Worm (Caenorhabditis elegans) whole organism, mixed stage, embryonic: ENCODE measurements around the gene srw-86.
A peak's percentile ranks its signal among the peaks of the same experiment; 100 is the strongest.

Experiments
- M03D4.4 ChIP-seq: sonication (generic microtip); optimal IDR thresholded peaks from 2 replicates; lab custom pipeline; 2017; ENCODE audit warnings: mild to moderate bottlenecking, missing genetic modification characterization, missing compliant biosample characterization
- blmp-1 ChIP-seq: fragments of 150-350 bp; optimal IDR thresholded peaks from 2 replicates; lab custom pipeline; 2014; ENCODE audit warnings: missing biosample characterization, missing genetic modification characterization
- ceh-39 ChIP-seq: fragments of 150-350 bp; optimal IDR thresholded peaks from 2 replicates; lab custom pipeline; 2014; ENCODE audit warnings: missing biosample characterization, missing genetic modification characterization
- ceh-43 ChIP-seq: fragments of 200-800 bp; sonication (Bioruptor generic); optimal IDR thresholded peaks from 2 replicates; lab custom pipeline; 2018; ENCODE audit warnings: mild to moderate bottlenecking, missing genetic modification characterization, moderate library complexity, missing compliant biosample characterization
- ceh-83 ChIP-seq: fragments of 200-800 bp; sonication (Bioruptor generic); optimal IDR thresholded peaks from 2 replicates; lab custom pipeline; 2018; ENCODE audit warnings: mild to moderate bottlenecking, missing genetic modification characterization, missing compliant biosample characterization
- ces-1 ChIP-seq: fragments of 150-350 bp; optimal IDR thresholded peaks from 2 replicates; lab custom pipeline; 2014; ENCODE audit warnings: missing biosample characterization, missing genetic modification reagents, missing genetic modification characterization
- cnd-1 ChIP-seq: fragments of 200-800 bp; sonication (Bioruptor generic); optimal IDR thresholded peaks from 2 replicates; lab custom pipeline; 2018; ENCODE audit warnings: mild to moderate bottlenecking, missing genetic modification characterization, missing compliant biosample characterization
- drap-1 ChIP-seq: fragments of 200-800 bp; sonication (Bioruptor generic); optimal IDR thresholded peaks from 3 replicates; lab custom pipeline; 2018; ENCODE audit warnings: mild to moderate bottlenecking, missing genetic modification characterization, missing compliant biosample characterization
- elt-3 ChIP-seq: fragments of 150-350 bp; optimal IDR thresholded peaks from 2 replicates; lab custom pipeline; 2014; ENCODE audit warnings: missing biosample characterization, missing genetic modification characterization
- flh-1 ChIP-seq: fragments of 200-800 bp; sonication (Bioruptor generic); optimal IDR thresholded peaks from 2 replicates; lab custom pipeline; 2018; ENCODE audit warnings: mild to moderate bottlenecking, missing genetic modification characterization, moderate library complexity, missing compliant biosample characterization
- ham-2 ChIP-seq: fragments of 200-800 bp; sonication (Bioruptor generic); optimal IDR thresholded peaks from 2 replicates; lab custom pipeline; 2018; ENCODE audit warnings: mild to moderate bottlenecking, missing genetic modification characterization, missing compliant biosample characterization
- hlh-1 ChIP-seq: fragments of 150-350 bp; optimal IDR thresholded peaks from 2 replicates; lab custom pipeline; 2014; ENCODE audit warnings: missing biosample characterization, missing genetic modification reagents, missing genetic modification characterization
- lin-13 ChIP-seq: fragments of 150-350 bp; optimal IDR thresholded peaks from 2 replicates; lab custom pipeline; 2014; ENCODE audit warnings: missing biosample characterization, missing genetic modification characterization
- lin-32 ChIP-seq: fragments of 200-800 bp; sonication (Bioruptor generic); optimal IDR thresholded peaks from 2 replicates; lab custom pipeline; 2018; ENCODE audit warnings: mild to moderate bottlenecking, missing genetic modification characterization, missing compliant biosample characterization
- lsy-2 ChIP-seq: fragments of 150-350 bp; optimal IDR thresholded peaks from 2 replicates; lab custom pipeline; 2014; ENCODE audit warnings: missing biosample characterization, missing genetic modification characterization
- mab-5 ChIP-seq: fragments of 150-350 bp; optimal IDR thresholded peaks from 2 replicates; lab custom pipeline; 2014; ENCODE audit warnings: missing biosample characterization, missing genetic modification characterization
- mep-1 ChIP-seq: fragments of 150-350 bp; optimal IDR thresholded peaks from 2 replicates; lab custom pipeline; 2017; ENCODE audit warnings: missing biosample characterization, missing genetic modification reagents, missing genetic modification characterization, inconsistent platforms
- mls-2 ChIP-seq: sonication (generic microtip); optimal IDR thresholded peaks from 2 replicates; lab custom pipeline; 2016; ENCODE audit warnings: mild to moderate bottlenecking, missing genetic modification characterization, moderate library complexity, missing compliant biosample characterization
- nhr-12 ChIP-seq: fragments of 150-350 bp; optimal IDR thresholded peaks from 2 replicates; lab custom pipeline; 2014; ENCODE audit warnings: missing biosample characterization, missing genetic modification characterization
- nhr-2 ChIP-seq: fragments of 150-350 bp; optimal IDR thresholded peaks from 2 replicates; lab custom pipeline; 2014; ENCODE audit warnings: missing biosample characterization, missing genetic modification characterization
- nhr-237 ChIP-seq: fragments of 150-350 bp; optimal IDR thresholded peaks from 2 replicates; lab custom pipeline; 2014; ENCODE audit warnings: missing biosample characterization, missing genetic modification characterization
- nhr-28 ChIP-seq: fragments of 150-350 bp; optimal IDR thresholded peaks from 2 replicates; lab custom pipeline; 2014; ENCODE audit warnings: missing biosample characterization, missing genetic modification characterization
- pha-4 ChIP-seq: fragments of 150-350 bp; optimal IDR thresholded peaks from 2 replicates; lab custom pipeline; 2018; ENCODE audit warnings: missing biosample characterization, missing genetic modification reagents, missing genetic modification characterization
- sem-2 ChIP-seq: fragments of 200-800 bp; sonication (Bioruptor generic); optimal IDR thresholded peaks from 2 replicates; lab custom pipeline; 2018; ENCODE audit warnings: mild to moderate bottlenecking, missing genetic modification characterization, missing compliant biosample characterization
- snpc-4 ChIP-seq: fragments of 150-350 bp; optimal IDR thresholded peaks from 2 replicates; lab custom pipeline; 2014; ENCODE audit warnings: missing biosample characterization, missing genetic modification characterization
- sptf-1 ChIP-seq: sonication (generic microtip); optimal IDR thresholded peaks from 2 replicates; lab custom pipeline; 2017; ENCODE audit warnings: mild to moderate bottlenecking, missing genetic modification characterization, moderate library complexity, missing compliant biosample characterization
- tbx-8 ChIP-seq: fragments of 200-800 bp; sonication (Bioruptor generic); optimal IDR thresholded peaks from 2 replicates; lab custom pipeline; 2018; ENCODE audit warnings: mild to moderate bottlenecking, missing genetic modification characterization, moderate library complexity, missing compliant biosample characterization
- unc-120 ChIP-seq: sonication (generic microtip); optimal IDR thresholded peaks from 2 replicates; lab custom pipeline; 2017; ENCODE audit warnings: missing genetic modification characterization, missing compliant biosample characterization; ENCODE audit not compliant: poor library complexity, severe bottlenecking
- unc-39 ChIP-seq: fragments of 150-350 bp; optimal IDR thresholded peaks from 2 replicates; lab custom pipeline; 2014; ENCODE audit warnings: missing biosample characterization, missing genetic modification characterization
- unc-62 ChIP-seq: fragments of 150-350 bp; optimal IDR thresholded peaks from 2 replicates; lab custom pipeline; 2014; ENCODE audit warnings: missing biosample characterization, missing genetic modification reagents, missing genetic modification characterization
- zip-8 ChIP-seq: fragments of 150-350 bp; optimal IDR thresholded peaks from 2 replicates; lab custom pipeline; 2014; ENCODE audit warnings: missing biosample characterization, missing genetic modification characterization
- ztf-11 ChIP-seq: fragments of 150-350 bp; optimal IDR thresholded peaks from 2 replicates; lab custom pipeline; 2014; ENCODE audit warnings: missing biosample characterization, missing genetic modification characterization

The srw-86 gene

ce11 chrV:19380968-19381367 lies 19.6 kb downstream of the srw-86 start, which contains the start of gene srw-84:
srw-84 (plus strand) TSS chrV:19381268.
- no peak for TF ChIP-seq hlh-1
- TF ChIP-seq lsy-2 (tag; lab: Kevin White, UChicago) = no peak
- TF ChIP-seq zip-8 (tag; lab: Kevin White, UChicago) = no peak
- no peak for TF ChIP-seq cnd-1 (tag; lab: Kevin White, UChicago)
- TF ChIP-seq blmp-1 (tag; lab: Kevin White, UChicago) = no peak
- TF ChIP-seq mep-1 (tag; lab: Kevin White, UChicago) = no peak
- no peak for TF ChIP-seq unc-120 (tag; lab: Kevin White, UChicago)
- TF ChIP-seq nhr-28 (tag; lab: Kevin White, UChicago) = no peak
- no peak for TF ChIP-seq sem-2 (GFP tag; lab: Kevin White, UChicago)
- no peak for TF ChIP-seq ceh-43 (GFP tag; lab: Kevin White, UChicago)
- TF ChIP-seq ceh-83 (GFP tag; lab: Kevin White, UChicago) = no peak
- no peak for TF ChIP-seq ceh-39 (tag; lab: Kevin White, UChicago)
- TF ChIP-seq pha-4 = no peak

- no peak for TF ChIP-seq zip-8 (tag; lab: Kevin White, UChicago)
- TF ChIP-seq lin-32 (GFP tag; lab: Kevin White, UChicago) = no peak
- TF ChIP-seq ceh-39 (tag; lab: Kevin White, UChicago) = no peak
- no peak for TF ChIP-seq snpc-4
- TF ChIP-seq drap-1 (GFP tag; lab: Kevin White, UChicago) = no peak
- no peak for TF ChIP-seq nhr-237 (tag; lab: Kevin White, UChicago)
These were observed 23.5 kb downstream of the srw-86 start, which contains the start of gene nceh-1 for ce11 chrV:19377014-19377494. nceh-1 (plus strand) TSS chrV:19377444.

ce11 chrV:19371777-19372176 lies 28.7 kb downstream of the srw-86 start:
- TF ChIP-seq sptf-1 (peak; percentile 13), drap-1 (GFP tag; lab: Kevin White, UChicago) (peak; percentile 59), flh-1 (GFP tag; lab: Kevin White, UChicago) (no peak)

ce11 chrV:19371253-19371652 lies 29.3 kb downstream of the srw-86 start, which contains the start of gene Y43F8A.2:
Y43F8A.2 (plus strand) TSS chrV:19371553.
- no peak for TF ChIP-seq tbx-8 (GFP tag; lab: Kevin White, UChicago)
- TF ChIP-seq cnd-1 (tag; lab: Kevin White, UChicago) = no peak

ce11 chrV:19370189-19370588 lies 30.3 kb downstream of the srw-86 start, which contains the start of gene Y43F8A.1:
Y43F8A.1 (plus strand) TSS chrV:19370489.
- TF ChIP-seq mab-5 (tag; lab: Kevin White, UChicago) (no peak), tbx-8 (GFP tag; lab: Kevin White, UChicago) (no peak), elt-3 (tag; lab: Kevin White, UChicago) (no peak), flh-1 (GFP tag; lab: Kevin White, UChicago) (no peak), ham-2 (GFP tag; lab: Kevin White, UChicago) (no peak), snpc-4 (no peak), blmp-1 (tag; lab: Kevin White, UChicago) (no peak), lin-13 (no peak), nhr-2 (no peak), nhr-237 (tag; lab: Kevin White, UChicago) (no peak), lsy-2 (tag; lab: Kevin White, UChicago) (no peak), sptf-1 (no peak), ztf-11 (no peak), cnd-1 (tag; lab: Kevin White, UChicago) (no peak), M03D4.4 (no peak), mls-2 (tag; lab: Kevin White, UChicago) (no peak)

- TF ChIP-seq ceh-83 (GFP tag; lab: Kevin White, UChicago) (no peak), flh-1 (GFP tag; lab: Kevin White, UChicago) (no peak), unc-62 (GFP tag; lab: Kevin White, UChicago) (no peak), snpc-4 (no peak), tbx-8 (GFP tag; lab: Kevin White, UChicago) (no peak), blmp-1 (tag; lab: Kevin White, UChicago) (no peak), sem-2 (GFP tag; lab: Kevin White, UChicago) (no peak), mab-5 (tag; lab: Kevin White, UChicago) (no peak), unc-39 (tag; lab: Kevin White, UChicago) (no peak), M03D4.4 (no peak), nhr-12 (tag; lab: Kevin White, UChicago) (no peak), lin-13 (no peak), mls-2 (tag; lab: Kevin White, UChicago) (no peak), ham-2 (GFP tag; lab: Kevin White, UChicago) (no peak), elt-3 (tag; lab: Kevin White, UChicago) (no peak), unc-120 (tag; lab: Kevin White, UChicago) (no peak), ceh-43 (GFP tag; lab: Kevin White, UChicago) (no peak), nhr-2 (no peak), ces-1 (no peak)
These were observed 38.0 kb downstream of the srw-86 start, which contains the start of gene C14B4.2 for ce11 chrV:19362568-19362967. C14B4.2 (minus strand) TSS chrV:19362668.
